Worm (Caenorhabditis elegans): ENCODE results near the gene Y116F11B.9.

ce11 chrV:19829225-19829624 lies 38.6 kb downstream of the Y116F11B.9 start:
- no peak for TF ChIP-seq zip-5 (tag; optimal IDR thresholded peaks at IDR 0.05)
- no peak for TF ChIP-seq che-1 (tag; optimal IDR thresholded peaks at IDR 0.05)
